Fruit fly (Drosophila melanogaster) whole organism, pupa: ENCODE measurements around the gene CG5986.

Experiments used
- CG10348 ChIP-seq: fragments of 200-800 bp; sonication (Bioruptor generic); IDR thresholded peaks from 2 replicates; pipeline ENCODE4 v1.3.6; 2022; ENCODE audit warnings: missing biosample characterization, missing genetic modification characterization
- CG13204 ChIP-seq: fragments of 200-800 bp; sonication (Bioruptor generic); optimal IDR thresholded peaks from 2 replicates; lab custom pipeline; 2018; ENCODE audit warnings: missing biosample characterization, mild to moderate bottlenecking, missing genetic modification characterization, moderate library complexity
- CG17806 ChIP-seq: fragments of 200-800 bp; sonication (Bioruptor generic); optimal IDR thresholded peaks from 2 replicates; lab custom pipeline; 2018; ENCODE audit warnings: missing biosample characterization, mild to moderate bottlenecking, missing genetic modification characterization, moderate library complexity
- CG34367 ChIP-seq: fragments of 200-800 bp; sonication (Bioruptor generic); optimal IDR thresholded peaks from 2 replicates; lab custom pipeline; 2018; ENCODE audit warnings: missing biosample characterization, mild to moderate bottlenecking, missing genetic modification characterization
- CG8301 ChIP-seq: fragments of 200-800 bp; sonication (Bioruptor generic); optimal IDR thresholded peaks from 2 replicates; lab custom pipeline; 2018; ENCODE audit warnings: missing biosample characterization, mild to moderate bottlenecking, missing genetic modification characterization
- EcR ChIP-seq: fragments of 200-800 bp; sonication (Bioruptor generic); optimal IDR thresholded peaks from 3 replicates; lab custom pipeline; 2019; ENCODE audit warnings: missing biosample characterization, missing genetic modification characterization, mild to moderate bottlenecking, moderate library complexity, missing genetic modification reagents
- Snoo ChIP-seq: fragments of 200-800 bp; sonication (Bioruptor generic); optimal IDR thresholded peaks from 3 replicates; lab custom pipeline; 2017; ENCODE audit warnings: missing biosample characterization, mild to moderate bottlenecking, missing genetic modification characterization, inconsistent platforms
- fd96Ca ChIP-seq: fragments of 200-800 bp; sonication (Bioruptor generic); IDR thresholded peaks from 3 replicates; pipeline ENCODE4 v1.3.6; 2022; ENCODE audit warnings: missing biosample characterization, missing genetic modification characterization
- gl ChIP-seq: fragments of 200-800 bp; sonication (Bioruptor generic); optimal IDR thresholded peaks from 2 replicates; lab custom pipeline; 2018; ENCODE audit warnings: missing biosample characterization, mild to moderate bottlenecking, missing genetic modification characterization

DNA sequence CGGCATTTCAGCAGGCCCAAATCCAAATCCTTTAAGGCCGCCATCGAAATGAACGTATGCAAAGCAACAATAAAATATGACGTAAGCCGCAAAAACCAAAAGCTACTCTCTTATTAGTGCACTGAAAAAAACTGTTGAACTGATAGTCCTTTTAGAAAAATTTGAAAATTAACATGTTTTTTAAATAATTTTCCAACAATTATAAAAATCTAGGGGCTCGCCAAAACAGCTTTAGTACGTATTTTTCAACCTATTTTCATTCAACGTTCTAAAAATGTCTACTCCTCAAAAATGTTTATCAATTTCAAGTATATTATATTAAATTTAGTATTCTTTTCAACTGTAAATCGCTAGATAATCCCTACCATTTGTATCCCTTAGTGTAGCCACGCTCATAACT, 45.8 kb downstream of the CG5986 start:
- TF ChIP-seq CG17806 (no peak), CG10348 (GFP tag; lab: Robert Waterston, UW) (no peak), Snoo (no peak), CG13204 (no peak), CG34367 (tag; lab: Kevin White, UChicago) (no peak), CG8301 (tag; lab: Kevin White, UChicago) (no peak), fd96Ca (GFP tag; lab: Robert Waterston, UW) (no peak), EcR (GFP tag; lab: Kevin White, UChicago) (no peak), gl (tag; lab: Kevin White, UChicago) (no peak)
